Worm (Caenorhabditis elegans) whole organism, late embryonic: ENCODE results near the gene deb-1.

Experiments
- K02D7.2 ChIP-seq: sonication (generic microtip); optimal IDR thresholded peaks from 2 replicates; lab custom pipeline; 2017; ENCODE audit warnings: mild to moderate bottlenecking, missing genetic modification characterization, missing compliant biosample characterization
- ama-1 ChIP-seq: fragments of 150-350 bp; optimal IDR thresholded peaks from 2 replicates; lab custom pipeline; 2014
- gmeb-2 ChIP-seq: sonication (generic microtip); optimal IDR thresholded peaks from 2 replicates; lab custom pipeline; 2016; ENCODE audit warnings: missing genetic modification characterization, inconsistent platforms, missing compliant biosample characterization
- hlh-30 ChIP-seq: sonication (generic microtip); optimal IDR thresholded peaks from 2 replicates; lab custom pipeline; 2017; ENCODE audit warnings: antibody characterized with exemption, missing genetic modification characterization, missing compliant biosample characterization; ENCODE audit not compliant: insufficient read depth
- hlh-6 ChIP-seq: sonication (generic microtip); optimal IDR thresholded peaks from 2 replicates; lab custom pipeline; 2016; ENCODE audit warnings: missing genotype, missing genetic modification characterization, missing compliant biosample characterization
- nhr-11 ChIP-seq: fragments of 150-350 bp; optimal IDR thresholded peaks from 2 replicates; lab custom pipeline; 2014; ENCODE audit warnings: missing biosample characterization, missing genetic modification characterization
- pag-3 ChIP-seq: sonication (generic microtip); optimal IDR thresholded peaks from 2 replicates; lab custom pipeline; 2016; ENCODE audit warnings: missing compliant biosample characterization, missing genetic modification characterization, borderline replicate concordance
- pqm-1 ChIP-seq: sonication (generic microtip); optimal IDR thresholded peaks from 2 replicates; lab custom pipeline; 2016; ENCODE audit warnings: missing genetic modification characterization, missing compliant biosample characterization
- pros-1 ChIP-seq: fragments of 150-350 bp; optimal IDR thresholded peaks from 2 replicates; lab custom pipeline; 2014; ENCODE audit warnings: missing biosample characterization, missing genetic modification reagents, missing genetic modification characterization
- syd-9 ChIP-seq: sonication (generic microtip); optimal IDR thresholded peaks from 2 replicates; lab custom pipeline; 2016; ENCODE audit warnings: mild to moderate bottlenecking, missing genetic modification characterization, moderate library complexity, missing compliant biosample characterization
- unc-86 ChIP-seq: sonication (generic microtip); optimal IDR thresholded peaks from 2 replicates; lab custom pipeline; 2016; ENCODE audit warnings: missing genetic modification characterization, missing compliant biosample characterization

DNA sequence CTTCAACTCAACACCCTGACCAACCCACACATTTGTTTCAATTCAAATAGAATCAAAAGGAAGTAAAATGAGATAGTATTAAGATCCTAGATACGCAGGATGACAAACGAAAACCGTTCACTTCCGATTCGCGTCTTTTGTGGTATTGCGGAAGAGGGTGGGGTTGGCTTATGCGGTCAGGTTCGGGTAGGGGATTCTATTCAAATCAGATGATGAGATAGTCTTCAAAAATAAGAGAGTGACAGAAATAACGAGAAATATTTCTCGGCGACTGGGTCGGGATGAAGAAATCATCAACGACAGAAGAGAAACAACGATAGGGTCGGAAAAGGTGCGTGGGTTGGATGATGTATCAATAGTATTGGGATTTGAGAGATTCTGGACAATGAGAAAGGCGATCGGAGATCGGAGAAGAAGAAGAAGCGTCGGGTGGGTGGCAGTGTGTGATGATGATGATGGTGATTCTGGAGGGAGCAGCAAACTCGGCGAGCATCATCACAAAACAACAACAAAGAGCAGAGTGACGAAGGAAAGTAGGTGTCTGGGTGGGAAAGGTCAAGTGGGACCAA lies 1.4 kb upstream of the deb-1 start:
- no peak for TF ChIP-seq K02D7.2 (tag; lab: Kevin White, UChicago)
- TF ChIP-seq pros-1 (tag; lab: Kevin White, UChicago) = no peak
- no peak for TF ChIP-seq hlh-6
- no peak for TF ChIP-seq pag-3
- TF ChIP-seq gmeb-2 = no peak
- TF ChIP-seq nhr-11 (tag; lab: Kevin White, UChicago) = no peak
- no peak for TF ChIP-seq hlh-30 (tag; lab: Kevin White, UChicago)
- no peak for TF ChIP-seq ama-1 (lab: Kevin White, UChicago)
- no peak for TF ChIP-seq unc-86 (tag; lab: Kevin White, UChicago)
- TF ChIP-seq pqm-1 = no peak
- TF ChIP-seq syd-9 = no peak
